Worm (Caenorhabditis elegans): ENCODE results near the gene F38E1.10.

- no peak for TF ChIP-seq ama-1 (optimal IDR thresholded peaks at IDR 0.05)
- TF ChIP-seq pqm-1 (tag; optimal IDR thresholded peaks at IDR 0.05), result no peak
- no peak for TF ChIP-seq sdc-2 (tag; optimal IDR thresholded peaks at IDR 0.05)
- TF ChIP-seq unc-42 (tag; optimal IDR thresholded peaks at IDR 0.05), result no peak
- TF ChIP-seq nhr-11 (tag; optimal IDR thresholded peaks at IDR 0.05), result no peak
These were observed 8.4 kb upstream of the F38E1.10 start, which contains the start of gene F52E1.14 for ce11 chrV:8383716-8384115.

Data from whole organism, late embryonic.